Fruit fly (Drosophila melanogaster) whole organism, embryonic: ENCODE data around the gene Ilp5.

Experiments
- B-H1 ChIP-seq: fragments of 200-800 bp; sonication (Bioruptor generic); IDR thresholded peaks from 3 replicates; pipeline ENCODE4 v1.3.6; 2022; ENCODE audit warnings: missing biosample characterization, missing genetic modification characterization
- Bteb2 ChIP-seq: fragments of 200-800 bp; sonication (Bioruptor generic); optimal IDR thresholded peaks from 2 replicates; lab custom pipeline; 2016; ENCODE audit warnings: missing biosample characterization, missing genetic modification characterization
- CG1024 ChIP-seq: fragments of 200-800 bp; sonication (Bioruptor generic); IDR thresholded peaks from 2 replicates; pipeline ENCODE4 v1.3.6; 2022; ENCODE audit warnings: missing biosample characterization, missing genetic modification characterization
- CG11456 ChIP-seq: fragments of 200-800 bp; sonication (Bioruptor generic); IDR thresholded peaks from 3 replicates; pipeline ENCODE4 v1.3.6; 2022; ENCODE audit warnings: missing biosample characterization, missing genetic modification characterization
- CG12155 ChIP-seq: fragments of 200-800 bp; sonication (Bioruptor generic); optimal IDR thresholded peaks from 3 replicates; lab custom pipeline; 2016; ENCODE audit warnings: missing biosample characterization, missing genetic modification characterization
- CG13287 ChIP-seq: fragments of 200-800 bp; sonication (Bioruptor generic); IDR thresholded peaks from 2 replicates; pipeline ENCODE4 v1.3.6; 2022; ENCODE audit warnings: missing biosample characterization, missing genetic modification characterization; ENCODE audit not compliant: partially characterized antibody
- CG2116 ChIP-seq: fragments of 200-800 bp; sonication (Bioruptor generic); optimal IDR thresholded peaks from 3 replicates; lab custom pipeline; 2018; ENCODE audit warnings: missing biosample characterization, mild to moderate bottlenecking, missing genetic modification characterization
- CG3065 ChIP-seq: fragments of 200-800 bp; sonication (Bioruptor generic); optimal IDR thresholded peaks from 2 replicates; lab custom pipeline; 2016; ENCODE audit warnings: missing biosample characterization, missing genetic modification characterization
- CG4360 ChIP-seq: fragments of 200-800 bp; sonication (Bioruptor generic); IDR thresholded peaks from 2 replicates; pipeline ENCODE4 v1.3.6; 2022; ENCODE audit warnings: missing biosample characterization, missing genetic modification characterization
- CG4404 ChIP-seq: fragments of 200-800 bp; sonication (Bioruptor generic); IDR thresholded peaks from 2 replicates; pipeline ENCODE4 v1.3.6; 2022; ENCODE audit warnings: missing biosample characterization, missing genetic modification characterization
- CG5953 ChIP-seq: fragments of 200-800 bp; sonication (Bioruptor generic); IDR thresholded peaks from 2 replicates; pipeline ENCODE4 v1.3.6; 2022; ENCODE audit warnings: missing biosample characterization, missing genetic modification characterization
- CG6654 ChIP-seq: fragments of 200-800 bp; sonication (Bioruptor generic); optimal IDR thresholded peaks from 2 replicates; lab custom pipeline; 2017; ENCODE audit warnings: missing biosample characterization, mild to moderate bottlenecking, missing genetic modification characterization
- CG6683 ChIP-seq: fragments of 200-800 bp; sonication (Bioruptor generic); optimal IDR thresholded peaks from 2 replicates; lab custom pipeline; 2017; ENCODE audit warnings: missing biosample characterization, mild to moderate bottlenecking, missing genetic modification characterization, missing genetic modification reagents
- CG8765 ChIP-seq: fragments of 200-800 bp; sonication (Bioruptor generic); IDR thresholded peaks from 2 replicates; pipeline ENCODE4 v1.3.6; 2022; ENCODE audit warnings: missing biosample characterization, missing genetic modification characterization
- CG9817 ChIP-seq: fragments of 200-800 bp; sonication (Bioruptor generic); optimal IDR thresholded peaks from 2 replicates; lab custom pipeline; 2018; ENCODE audit warnings: missing biosample characterization, mild to moderate bottlenecking, missing genetic modification characterization, moderate library complexity
- Dfd ChIP-seq, 2 experiments: fragments of >200 bp; optimal IDR thresholded peaks; 2 replicates each; lab custom pipeline; 2017; ENCODE audit warnings: missing biosample characterization in 2 of 2, missing genetic modification characterization in 2 of 2
- Elba2 ChIP-seq: fragments of 200-800 bp; sonication (Bioruptor generic); optimal IDR thresholded peaks from 3 replicates; lab custom pipeline; 2016; ENCODE audit warnings: missing biosample characterization, missing genetic modification characterization
- Gug ChIP-seq: fragments of 200-800 bp; sonication (Bioruptor generic); IDR thresholded peaks from 4 replicates; pipeline ENCODE4 v1.3.6; 2022; ENCODE audit warnings: missing biosample characterization, missing genetic modification characterization
- Lim3 ChIP-seq: fragments of 200-800 bp; sonication (Bioruptor generic); IDR thresholded peaks from 2 replicates; pipeline ENCODE4 v1.3.6; 2022; ENCODE audit warnings: missing biosample characterization, missing genetic modification characterization
- MESR4 ChIP-seq: fragments of 200-800 bp; sonication (Bioruptor generic); optimal IDR thresholded peaks from 2 replicates; lab custom pipeline; 2018; ENCODE audit warnings: missing biosample characterization, mild to moderate bottlenecking, missing genetic modification characterization, moderate library complexity
- MTF-1 ChIP-seq: fragments of 200-800 bp; sonication (Bioruptor generic); optimal IDR thresholded peaks from 2 replicates; lab custom pipeline; 2018; ENCODE audit warnings: missing biosample characterization, mild to moderate bottlenecking, missing genetic modification characterization, borderline replicate concordance
- Mad ChIP-seq: fragments of 200-800 bp; sonication (Bioruptor generic); optimal IDR thresholded peaks from 2 replicates; lab custom pipeline; 2016; ENCODE audit warnings: missing biosample characterization, missing genetic modification characterization
- Max ChIP-seq: fragments of 200-800 bp; sonication (Bioruptor generic); optimal IDR thresholded peaks from 2 replicates; lab custom pipeline; 2016; ENCODE audit warnings: missing biosample characterization, mild to moderate bottlenecking, missing genetic modification characterization
- Mes4 ChIP-seq: fragments of 200-800 bp; sonication (Bioruptor generic); optimal IDR thresholded peaks from 2 replicates; lab custom pipeline; 2016; ENCODE audit warnings: missing biosample characterization, missing genetic modification characterization
- Nf-YC ChIP-seq: fragments of 200-800 bp; optimal IDR thresholded peaks from 3 replicates; lab custom pipeline; 2019; ENCODE audit warnings: missing biosample characterization, mild to moderate bottlenecking, missing genetic modification characterization, moderate library complexity
- Sox102F ChIP-seq: fragments of 200-800 bp; sonication (Bioruptor generic); optimal IDR thresholded peaks from 2 replicates; lab custom pipeline; 2018; ENCODE audit warnings: missing biosample characterization, mild to moderate bottlenecking, missing genetic modification characterization, moderate library complexity
- Sry-β ChIP-seq: fragments of 200-800 bp; sonication (Bioruptor generic); optimal IDR thresholded peaks from 2 replicates; lab custom pipeline; 2018; ENCODE audit warnings: missing biosample characterization, mild to moderate bottlenecking, missing genetic modification characterization, moderate library complexity
- bigmax ChIP-seq: fragments of 200-800 bp; sonication (Bioruptor generic); optimal IDR thresholded peaks from 2 replicates; lab custom pipeline; 2018; ENCODE audit warnings: missing biosample characterization, mild to moderate bottlenecking, missing genetic modification characterization
- cad ChIP-seq: fragments of >200 bp; optimal IDR thresholded peaks from 2 replicates; lab custom pipeline; 2017; ENCODE audit warnings: missing biosample characterization, missing genetic modification characterization
- chif ChIP-seq, 2 experiments: fragments of 200-800 bp; sonication (Bioruptor generic); optimal IDR thresholded peaks; 3 replicates each; lab custom pipeline; 2016; ENCODE audit warnings: missing biosample characterization in 2 of 2, missing genetic modification characterization in 2 of 2
- crp ChIP-seq, 2 experiments: fragments of 200-800 bp; sonication (Bioruptor generic); optimal IDR thresholded peaks; 2 replicates in 1 of 2; 3 replicates in 1 of 2; lab custom pipeline; 2017; ENCODE audit warnings: missing biosample characterization in 2 of 2, missing genetic modification characterization in 2 of 2, mild to moderate bottlenecking in 1 of 2, moderate library complexity in 1 of 2
- disco-r ChIP-seq: fragments of 200-800 bp; sonication (Bioruptor generic); optimal IDR thresholded peaks from 2 replicates; lab custom pipeline; 2016; ENCODE audit warnings: missing biosample characterization, missing genetic modification characterization
- dmrt11E ChIP-seq: fragments of 200-800 bp; sonication (Bioruptor generic); optimal IDR thresholded peaks from 3 replicates; lab custom pipeline; 2018; ENCODE audit warnings: missing biosample characterization, mild to moderate bottlenecking, missing genetic modification characterization, moderate library complexity
- dysf ChIP-seq: fragments of 200-800 bp; sonication (Bioruptor generic); IDR thresholded peaks from 3 replicates; pipeline ENCODE4 v1.3.6; 2022; ENCODE audit warnings: missing biosample characterization, missing genetic modification characterization
- fd3F ChIP-seq: fragments of 200-800 bp; sonication (Bioruptor generic); optimal IDR thresholded peaks from 2 replicates; lab custom pipeline; 2018; ENCODE audit warnings: missing biosample characterization, mild to moderate bottlenecking, missing genetic modification characterization, moderate library complexity
- gce ChIP-seq: fragments of 200-800 bp; sonication (Bioruptor generic); IDR thresholded peaks from 3 replicates; pipeline ENCODE4 v1.3.6; 2022; ENCODE audit warnings: missing biosample characterization, missing genetic modification characterization
- gfzf ChIP-seq: fragments of 200-800 bp; sonication (Bioruptor generic); optimal IDR thresholded peaks from 2 replicates; lab custom pipeline; 2016; ENCODE audit warnings: missing biosample characterization, mild to moderate bottlenecking, missing genetic modification characterization, moderate library complexity
- grn ChIP-seq: fragments of 200-800 bp; sonication (Bioruptor generic); optimal IDR thresholded peaks from 3 replicates; lab custom pipeline; 2017; ENCODE audit warnings: missing biosample characterization, missing genetic modification characterization
- gsb-n ChIP-seq: fragments of 200-800 bp; sonication (Bioruptor generic); optimal IDR thresholded peaks from 3 replicates; lab custom pipeline; 2018; ENCODE audit warnings: missing biosample characterization, mild to moderate bottlenecking, missing genetic modification characterization
- gt ChIP-seq: fragments of 200-800 bp; sonication (Bioruptor generic); IDR thresholded peaks from 2 replicates; pipeline ENCODE4 v1.3.6; 2022; ENCODE audit warnings: missing biosample characterization, missing genetic modification characterization
- her ChIP-seq: fragments of 200-800 bp; sonication (Bioruptor generic); optimal IDR thresholded peaks from 2 replicates; lab custom pipeline; 2016; ENCODE audit warnings: missing biosample characterization, missing genetic modification characterization
- mld ChIP-seq: fragments of 200-800 bp; sonication (Bioruptor generic); IDR thresholded peaks from 3 replicates; pipeline ENCODE4 v1.3.6; 2022; ENCODE audit warnings: missing biosample characterization, missing genetic modification characterization; ENCODE audit not compliant: partially characterized antibody
- nmo ChIP-seq: fragments of 200-800 bp; sonication (Bioruptor generic); optimal IDR thresholded peaks from 2 replicates; lab custom pipeline; 2018; ENCODE audit warnings: missing biosample characterization, mild to moderate bottlenecking, missing genetic modification characterization, moderate library complexity
- pum ChIP-seq: fragments of 200-800 bp; sonication (Bioruptor generic); optimal IDR thresholded peaks from 2 replicates; lab custom pipeline; 2016; ENCODE audit warnings: missing biosample characterization, missing genetic modification characterization
- tio ChIP-seq: fragments of 200-800 bp; sonication (Bioruptor generic); optimal IDR thresholded peaks from 2 replicates; lab custom pipeline; 2017; ENCODE audit warnings: missing biosample characterization, missing genetic modification characterization, inconsistent platforms
- unc-4 ChIP-seq: fragments of 200-800 bp; sonication (Bioruptor generic); IDR thresholded peaks from 2 replicates; pipeline ENCODE4 v1.3.6; 2022; ENCODE audit warnings: missing biosample characterization, missing genetic modification characterization; ENCODE audit not compliant: partially characterized antibody
- zen ChIP-seq: fragments of 200-800 bp; sonication (Bioruptor generic); optimal IDR thresholded peaks from 3 replicates; lab custom pipeline; 2018; ENCODE audit warnings: missing biosample characterization, mild to moderate bottlenecking, missing genetic modification characterization, moderate library complexity
- zfh1 ChIP-seq: fragments of 200-800 bp; sonication (Bioruptor generic); IDR thresholded peaks from 3 replicates; pipeline ENCODE4 v1.3.6; 2022; ENCODE audit warnings: missing biosample characterization, missing genetic modification characterization

Ilp5 gene

DNA sequence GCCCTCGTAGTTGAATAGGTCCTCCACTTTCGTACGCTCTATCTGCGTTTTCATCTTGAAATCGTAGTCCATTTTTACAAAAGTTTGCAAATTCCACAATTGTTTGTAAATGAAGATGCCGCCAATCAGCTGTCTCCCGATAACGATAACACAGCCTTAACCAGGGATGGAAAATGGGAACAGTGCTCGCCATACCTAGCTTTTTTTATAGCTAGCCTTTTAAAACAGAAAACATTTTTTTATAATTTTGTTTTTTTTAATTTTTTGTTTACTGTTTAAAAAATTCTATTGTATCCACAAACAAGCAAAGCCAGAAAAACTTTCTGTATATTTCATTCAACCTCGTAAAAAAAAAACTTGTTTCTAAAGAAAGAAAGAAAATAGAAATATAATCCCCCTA lies 14.8 kb upstream of the Ilp5 start, which contains the start of gene Cdk8 (continued):
- no peak for TF ChIP-seq cad (GFP tag; lab: Kevin White, UChicago)
- TF ChIP-seq CG11456 (GFP tag; lab: Robert Waterston, UW) = no peak
- TF ChIP-seq B-H1 (GFP tag; lab: Robert Waterston, UW) = no peak
- TF ChIP-seq fd3F = peak; percentile 18
- no peak for TF ChIP-seq dmrt11E (tag; lab: Kevin White, UChicago)
- no peak for TF ChIP-seq CG1024 (GFP tag; lab: Robert Waterston, UW)
- peak; percentile 34 for TF ChIP-seq Bteb2 (GFP tag; lab: Kevin White, UChicago)

DNA sequence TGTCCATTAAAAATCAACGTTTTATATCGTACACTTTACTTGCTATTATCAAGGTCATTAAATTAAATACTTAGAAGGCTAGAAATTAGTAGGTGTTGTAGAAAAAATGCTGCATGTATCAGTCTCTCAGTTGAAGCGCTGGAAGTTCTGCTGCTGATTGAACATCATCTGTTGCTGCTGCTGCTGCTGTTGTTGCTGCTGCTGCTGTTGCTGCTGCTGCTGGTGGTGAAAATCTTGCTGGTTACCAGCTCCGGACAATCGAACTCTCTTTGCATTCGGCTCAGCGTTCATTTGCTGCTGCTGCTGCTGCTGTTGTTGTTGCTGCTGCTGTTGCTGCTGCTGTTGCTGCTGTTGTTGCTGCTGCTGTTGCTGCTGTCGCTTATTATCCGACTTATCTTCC lies 13.4 kb upstream of the Ilp5 start:
- TF ChIP-seq CG3065 (GFP tag; lab: Kevin White, UChicago) = no peak
- TF ChIP-seq CG4360 (GFP tag; lab: Robert Waterston, UW) = 0 out of 2 replicates have a peak, but pooled peaks have one; percentile 15
- TF ChIP-seq gfzf (GFP tag; lab: Kevin White, UChicago) = peak; percentile 1
- TF ChIP-seq her (GFP tag; lab: Kevin White, UChicago) = no peak
- TF ChIP-seq Dfd (GFP tag; optimal IDR thresholded peaks at IDR 0.05; lab: Kevin White, UChicago) = peak in 1 of 2 experiments; percentile 51
- no peak for TF ChIP-seq CG9817
- TF ChIP-seq unc-4 (GFP tag; lab: Robert Waterston, UW) = peak; percentile 2; the same call in 1 of the 2 replicates
- TF ChIP-seq Lim3 (GFP tag; lab: Robert Waterston, UW) = no peak

DNA sequence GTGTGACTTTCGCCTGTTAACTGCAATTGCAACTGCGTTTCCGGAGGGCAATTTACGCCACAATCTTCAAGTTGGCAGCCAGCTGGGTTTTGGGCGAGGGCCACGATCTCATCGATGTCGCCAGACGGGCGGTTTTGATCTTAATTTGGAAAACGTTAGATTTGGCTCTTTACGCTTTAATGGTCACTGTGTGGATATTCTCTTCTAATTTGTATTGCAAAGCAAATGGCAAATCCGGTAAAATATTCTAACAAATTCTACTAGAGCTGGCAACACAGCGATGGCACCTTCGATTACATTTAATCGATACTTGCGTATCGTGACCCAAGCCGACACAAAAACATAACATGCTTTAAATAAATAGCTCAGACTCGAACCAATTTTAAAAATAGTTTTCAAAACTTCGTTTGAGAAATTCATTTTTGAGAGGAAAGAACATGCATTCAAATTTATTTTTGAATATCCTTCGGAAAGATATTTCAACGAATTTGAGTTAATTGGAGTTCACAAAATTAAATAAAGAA lies 12.9 kb upstream of the Ilp5 start, which contains the start of gene I-2:
Gene I-2, minus strand, starts transcription at position 282 of the 524 bp plus-strand sequence.
- TF ChIP-seq Max (GFP tag; lab: Kevin White, UChicago) = no peak
- TF ChIP-seq disco-r = no peak
- no peak for TF ChIP-seq MTF-1 (GFP tag; lab: Kevin White, UChicago)
- TF ChIP-seq gsb-n = no peak
- TF ChIP-seq bigmax = no peak
- peak in 1 of 2 experiments; percentile 41 for TF ChIP-seq crp (GFP tag; optimal IDR thresholded peaks at IDR 0.05; lab: Kevin White, UChicago)
- no peak for TF ChIP-seq zen (tag; lab: Kevin White, UChicago)
- no peak for TF ChIP-seq CG12155 (GFP tag; lab: Kevin White, UChicago)
- TF ChIP-seq dysf (GFP tag; lab: Robert Waterston, UW) = no peak
- TF ChIP-seq chif (GFP tag; optimal IDR thresholded peaks at IDR 0.05; lab: Kevin White, UChicago) = no peak
- TF ChIP-seq nmo = no peak
- TF ChIP-seq CG4404 (GFP tag; lab: Robert Waterston, UW) = no peak
- no peak for TF ChIP-seq Mad
- TF ChIP-seq gt (GFP tag; lab: Robert Waterston, UW) = no peak
- TF ChIP-seq MESR4 = peak; percentile 48
- no peak for TF ChIP-seq CG8765 (GFP tag; lab: Robert Waterston, UW)
- no peak for TF ChIP-seq Sox102F (GFP tag; lab: Kevin White, UChicago)
- TF ChIP-seq CG2116 = peak; percentile 69
- no peak for TF ChIP-seq Lim3 (GFP tag; lab: Robert Waterston, UW)
- TF ChIP-seq Mes4 (GFP tag; lab: Kevin White, UChicago) = no peak
- no peak for TF ChIP-seq zfh1 (GFP tag; lab: Robert Waterston, UW)
- no peak for TF ChIP-seq tio (GFP tag; lab: Kevin White, UChicago)
- no peak for TF ChIP-seq gce (GFP tag; lab: Robert Waterston, UW)
- TF ChIP-seq Elba2 (GFP tag; lab: Kevin White, UChicago) = no peak
- no peak for TF ChIP-seq CG6683
- TF ChIP-seq CG5953 (GFP tag; lab: Robert Waterston, UW) = no peak
- 0 out of 3 replicates have a peak, but pooled peaks have one; percentile 41 for TF ChIP-seq mld (GFP tag; lab: Robert Waterston, UW)
- no peak for TF ChIP-seq Gug (GFP tag; lab: Robert Waterston, UW)
- TF ChIP-seq CG13287 = peak; percentile 93
- TF ChIP-seq CG6654 (GFP tag; lab: Kevin White, UChicago) = no peak
- no peak for TF ChIP-seq grn (GFP tag; lab: Kevin White, UChicago)
- no peak for TF ChIP-seq pum (GFP tag; lab: Kevin White, UChicago)
- TF ChIP-seq Nf-YC (tag; lab: Kevin White, UChicago) = no peak
- TF ChIP-seq Sry-β (GFP tag; lab: Kevin White, UChicago) = peak; percentile 1
